Worm (Caenorhabditis elegans) whole organism, L2 larva: ENCODE data around the gene ebp-2.
"Not testable (repeated sequence)": the region's sequence is repeated elsewhere in the genome, so short reads cannot be mapped to it uniquely, and the experiment has no call there.

ENCODE experiments used
- C34F6.9 ChIP-seq: fragments of 150-350 bp; optimal IDR thresholded peaks from 2 replicates; lab custom pipeline; 2014; ENCODE audit warnings: missing biosample characterization, missing genetic modification characterization
- F13H6.1 ChIP-seq: sonication (generic microtip); optimal IDR thresholded peaks from 2 replicates; lab custom pipeline; 2016; ENCODE audit warnings: missing genetic modification characterization, missing compliant biosample characterization
- R02D3.7 ChIP-seq: fragments of 150-350 bp; optimal IDR thresholded peaks from 2 replicates; lab custom pipeline; 2014; ENCODE audit warnings: missing biosample characterization, missing genetic modification characterization
- ZK546.5 ChIP-seq: sonication (generic microtip); optimal IDR thresholded peaks from 2 replicates; lab custom pipeline; 2017; ENCODE audit warnings: missing biosample characterization, missing genetic modification characterization
- alr-1 ChIP-seq: fragments of 150-350 bp; optimal IDR thresholded peaks from 2 replicates; lab custom pipeline; 2014; ENCODE audit warnings: missing biosample characterization, missing genetic modification characterization
- aly-2 ChIP-seq: fragments of 150-350 bp; optimal IDR thresholded peaks from 2 replicates; lab custom pipeline; 2014; ENCODE audit warnings: missing biosample characterization, missing genetic modification characterization
- ama-1 ChIP-seq: fragments of 150-350 bp; optimal IDR thresholded peaks from 2 replicates; lab custom pipeline; 2018; ENCODE audit warnings: inconsistent platforms
- blmp-1 ChIP-seq: sonication (generic microtip); optimal IDR thresholded peaks from 2 replicates; lab custom pipeline; 2017; ENCODE audit warnings: missing genetic modification characterization, mild to moderate bottlenecking, missing compliant biosample characterization, antibody characterized with exemption, moderate library complexity; ENCODE audit not compliant: insufficient read depth
- ceh-82 ChIP-seq: fragments of 150-350 bp; optimal IDR thresholded peaks from 2 replicates; lab custom pipeline; 2014; ENCODE audit warnings: missing biosample characterization, missing genetic modification characterization
- crh-2 ChIP-seq: sonication (generic microtip); optimal IDR thresholded peaks from 2 replicates; lab custom pipeline; 2017; ENCODE audit warnings: missing biosample characterization, missing genetic modification characterization
- dmd-4 ChIP-seq: sonication (generic microtip); optimal IDR thresholded peaks from 2 replicates; lab custom pipeline; 2017; ENCODE audit warnings: missing biosample characterization, missing genetic modification characterization
- egl-27 ChIP-seq: sonication (generic microtip); optimal IDR thresholded peaks from 3 replicates; lab custom pipeline; 2017; ENCODE audit warnings: missing biosample characterization, missing genetic modification reagents, missing genetic modification characterization
- elt-1 ChIP-seq: fragments of 150-350 bp; optimal IDR thresholded peaks from 2 replicates; lab custom pipeline; 2014; ENCODE audit warnings: missing biosample characterization, missing genetic modification characterization
- elt-3 ChIP-seq: sonication (generic microtip); optimal IDR thresholded peaks from 2 replicates; lab custom pipeline; 2017; ENCODE audit warnings: missing biosample characterization, missing genetic modification characterization
- gmeb-1 ChIP-seq: fragments of 150-350 bp; optimal IDR thresholded peaks from 2 replicates; lab custom pipeline; 2014; ENCODE audit warnings: missing biosample characterization, missing genetic modification characterization
- lin-11 ChIP-seq: fragments of 150-350 bp; sonication (generic microtip); optimal IDR thresholded peaks from 2 replicates; lab custom pipeline; 2014; ENCODE audit warnings: missing biosample characterization, missing genetic modification characterization, inconsistent platforms, mixed read lengths
- lsy-2 ChIP-seq, 2 experiments: fragments of 150-350 bp in 1 of 2; sonication (generic microtip) in 1 of 2; optimal IDR thresholded peaks; 2 replicates each; lab custom pipeline; 2014 to 2017; ENCODE audit warnings: missing biosample characterization in 2 of 2, missing genetic modification characterization in 2 of 2
- mab-5 ChIP-seq: fragments of 150-350 bp; optimal IDR thresholded peaks from 2 replicates; lab custom pipeline; 2014; ENCODE audit warnings: missing biosample characterization, missing genetic modification characterization
- mbf-1 ChIP-seq: sonication (generic microtip); optimal IDR thresholded peaks from 2 replicates; lab custom pipeline; 2017; ENCODE audit warnings: missing biosample characterization, missing genetic modification characterization
- mdl-1 ChIP-seq, 2 experiments: fragments of 150-350 bp in 1 of 2; sonication (generic microtip) in 1 of 2; optimal IDR thresholded peaks; 2 replicates each; lab custom pipeline; 2017; ENCODE audit warnings: missing biosample characterization in 2 of 2, missing genetic modification characterization in 2 of 2
- nhr-10 ChIP-seq: sonication (generic microtip); optimal IDR thresholded peaks from 2 replicates; lab custom pipeline; 2017; ENCODE audit warnings: missing biosample characterization, missing genetic modification characterization
- nhr-129 ChIP-seq: fragments of 150-350 bp; optimal IDR thresholded peaks from 2 replicates; lab custom pipeline; 2014; ENCODE audit warnings: missing biosample characterization, missing genetic modification characterization
- nhr-23 ChIP-seq: fragments of 150-350 bp; optimal IDR thresholded peaks from 2 replicates; lab custom pipeline; 2014; ENCODE audit warnings: missing biosample characterization, missing genetic modification reagents, missing genetic modification characterization
- nhr-237 ChIP-seq: fragments of 150-350 bp; optimal IDR thresholded peaks from 2 replicates; lab custom pipeline; 2014; ENCODE audit warnings: missing biosample characterization, missing genetic modification characterization
- nhr-25 ChIP-seq: fragments of 150-350 bp; sonication (generic microtip); optimal IDR thresholded peaks from 3 replicates; lab custom pipeline; 2014; ENCODE audit warnings: missing biosample characterization, missing genetic modification characterization
- nhr-6 ChIP-seq: fragments of 150-350 bp; optimal IDR thresholded peaks from 2 replicates; lab custom pipeline; 2014; ENCODE audit warnings: missing biosample characterization, missing genetic modification characterization
- nhr-77 ChIP-seq: fragments of 150-350 bp; optimal IDR thresholded peaks from 2 replicates; lab custom pipeline; 2014; ENCODE audit warnings: missing biosample characterization, missing genetic modification characterization
- peb-1 ChIP-seq: fragments of 150-350 bp; optimal IDR thresholded peaks from 2 replicates; lab custom pipeline; 2014; ENCODE audit warnings: missing biosample characterization, missing genetic modification characterization
- sem-4 ChIP-seq: fragments of 150-350 bp; optimal IDR thresholded peaks from 2 replicates; lab custom pipeline; 2014; ENCODE audit warnings: missing biosample characterization, missing genetic modification reagents, missing genetic modification characterization
- sma-3 ChIP-seq: sonication (generic microtip); optimal IDR thresholded peaks from 2 replicates; lab custom pipeline; 2016; ENCODE audit warnings: missing genetic modification reagents, missing genetic modification characterization, missing compliant biosample characterization
- sma-9 ChIP-seq, 2 experiments: fragments of 150-350 bp in 1 of 2; sonication (generic microtip) in 1 of 2; optimal IDR thresholded peaks; 2 replicates each; lab custom pipeline; 2014 to 2016; ENCODE audit warnings: missing genetic modification characterization in 2 of 2, mild to moderate bottlenecking in 1 of 2, missing biosample characterization in 1 of 2, missing compliant biosample characterization in 1 of 2, missing genetic modification reagents in 1 of 2, moderate library complexity in 1 of 2
- snpc-4 ChIP-seq: fragments of 150-350 bp; optimal IDR thresholded peaks from 2 replicates; lab custom pipeline; 2014; ENCODE audit warnings: missing biosample characterization, missing genetic modification characterization
- unc-62 ChIP-seq: fragments of 150-350 bp; optimal IDR thresholded peaks from 2 replicates; lab custom pipeline; 2014; ENCODE audit warnings: missing biosample characterization, missing genetic modification reagents, missing genetic modification characterization
- ztf-1 ChIP-seq: fragments of 200-800 bp; sonication (Bioruptor generic); conservative IDR thresholded peaks from 2 replicates; pipeline ENCODE4 v1.3.6; 2022; ENCODE audit warnings: missing genetic modification characterization, missing compliant biosample characterization
- ztf-11 ChIP-seq: sonication (generic microtip); optimal IDR thresholded peaks from 2 replicates; lab custom pipeline; 2017; ENCODE audit warnings: missing biosample characterization, missing genetic modification characterization
- ztf-4 ChIP-seq: fragments of 150-350 bp; optimal IDR thresholded peaks from 2 replicates; lab custom pipeline; 2014; ENCODE audit warnings: missing biosample characterization, missing genetic modification characterization

ebp-2 gene

DNA sequence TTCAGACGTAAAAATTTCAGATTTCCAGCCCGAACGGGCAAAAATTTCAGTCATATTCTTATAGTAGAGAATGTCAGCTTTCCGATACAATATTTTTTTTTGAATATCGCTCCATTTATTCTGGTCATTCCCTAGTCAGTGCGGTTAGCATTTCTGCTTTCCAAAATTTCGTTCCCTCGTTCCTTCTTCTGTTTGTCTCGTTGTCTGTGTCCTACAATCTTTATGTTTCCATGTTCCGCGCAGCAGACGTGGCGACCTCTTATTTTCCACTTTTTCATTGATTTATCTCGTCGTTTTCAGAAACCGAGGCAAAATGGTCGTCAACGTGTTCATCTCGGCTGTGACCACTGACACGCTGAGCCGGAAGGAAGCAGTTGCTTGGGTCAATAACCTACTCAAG lies at the start of gene ebp-2:
ebp-2 (plus strand) TSS at position 301 of the 400 bp plus-strand sequence.
- TF ChIP-seq ztf-1; sma-3 (GFP tag; lab: Kevin White, UChicago); elt-3 (tag; lab: Kevin White, UChicago): not testable (repeated sequence)

DNA sequence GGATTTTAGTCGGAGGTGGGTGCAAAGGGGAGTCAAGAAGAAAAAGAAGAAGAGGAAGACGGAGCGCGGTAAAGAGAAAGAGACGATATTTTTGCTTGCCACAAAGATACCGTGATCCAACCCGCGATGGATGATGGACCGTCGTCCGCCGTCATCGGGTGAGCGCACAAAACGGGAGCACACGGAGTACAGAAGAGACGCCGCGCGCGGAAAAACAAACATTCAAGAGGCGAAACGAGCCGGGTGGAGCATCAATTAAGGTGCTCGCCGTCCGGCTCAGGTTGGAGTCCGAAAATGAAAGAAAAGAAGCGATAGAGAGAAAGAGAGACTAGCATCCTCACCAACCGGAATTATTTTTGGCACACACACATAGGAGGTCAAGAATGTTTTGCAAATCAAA lies 48.7 kb upstream of the ebp-2 start:
- no peak for TF ChIP-seq blmp-1 (tag; lab: Kevin White, UChicago)
- no peak for TF ChIP-seq gmeb-1 (tag; lab: Kevin White, UChicago)
- TF ChIP-seq sma-3 (GFP tag; lab: Kevin White, UChicago), result no peak
- no peak for TF ChIP-seq dmd-4 (tag; lab: Kevin White, UChicago)
- no peak for TF ChIP-seq ZK546.5 (tag; lab: Kevin White, UChicago)
- TF ChIP-seq mbf-1, result no peak
- TF ChIP-seq elt-3 (tag; lab: Kevin White, UChicago), result no peak

DNA sequence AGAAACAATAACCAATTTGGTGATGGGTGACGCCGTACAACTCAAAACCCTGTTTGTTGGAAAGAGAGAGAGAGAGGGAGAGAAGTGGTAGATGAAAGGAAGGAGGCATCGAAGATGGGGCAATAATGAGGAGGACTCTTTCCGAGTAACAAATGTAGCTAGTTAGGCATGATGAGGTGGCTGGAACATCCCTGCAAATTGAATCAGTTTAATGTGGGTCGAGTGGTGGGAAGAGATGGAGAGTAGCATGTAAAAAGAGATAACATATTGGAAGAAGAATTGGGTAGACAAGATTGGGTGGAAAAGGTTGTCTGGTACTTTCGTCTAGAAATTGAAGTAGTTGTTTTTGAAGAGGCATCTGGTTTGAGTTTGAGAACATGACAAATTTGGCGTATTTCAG lies 46.3 kb upstream of the ebp-2 start:
- TF ChIP-seq mbf-1 (no peak), mab-5 (tag; lab: Kevin White, UChicago) (no peak), egl-27 (tag; lab: Kevin White, UChicago) (no peak)

DNA sequence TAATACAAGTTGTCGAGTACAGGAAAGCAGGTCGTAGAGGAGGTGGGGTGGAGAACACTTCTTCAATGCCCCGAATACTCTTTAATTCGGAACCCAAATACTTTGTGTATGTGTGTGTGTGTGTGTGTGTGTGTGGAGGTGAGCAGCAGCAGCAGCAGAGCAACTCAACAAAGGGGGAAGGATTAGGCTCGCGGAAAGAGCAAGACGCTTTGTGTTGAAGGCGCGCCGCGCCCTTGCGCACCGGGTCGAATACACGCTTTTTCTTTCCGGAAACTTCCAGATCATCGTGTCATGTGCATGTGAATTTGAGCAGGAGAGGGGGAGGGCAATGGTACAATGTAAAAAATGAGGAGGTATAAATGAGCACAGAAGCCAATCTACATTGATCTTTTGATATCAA lies 43.7 kb upstream of the ebp-2 start:
- no peak for TF ChIP-seq peb-1 (tag; lab: Kevin White, UChicago)
- no peak for TF ChIP-seq unc-62 (GFP tag; lab: Kevin White, UChicago)
- no peak for TF ChIP-seq C34F6.9
- no peak for TF ChIP-seq nhr-129
- TF ChIP-seq sem-4, result no peak
- TF ChIP-seq alr-1 (tag; lab: Kevin White, UChicago), result no peak
- TF ChIP-seq nhr-237 (tag; lab: Kevin White, UChicago), result no peak
- no peak for TF ChIP-seq crh-2
- TF ChIP-seq nhr-77 (tag; lab: Kevin White, UChicago), result no peak
- no peak for TF ChIP-seq nhr-25 (tag; lab: Kevin White, UChicago)
- TF ChIP-seq sma-9 (GFP tag; optimal IDR thresholded peaks at IDR 0.05; lab: Kevin White, UChicago), result no peak
- TF ChIP-seq sma-9 (tag; optimal IDR thresholded peaks at IDR 0.05; lab: Kevin White, UChicago), result no peak
- no peak for TF ChIP-seq nhr-23
- no peak for TF ChIP-seq elt-1 (tag; lab: Kevin White, UChicago)
- no peak for TF ChIP-seq R02D3.7 (tag; lab: Kevin White, UChicago)
- no peak for TF ChIP-seq mdl-1 (tag; optimal IDR thresholded peaks at IDR 0.05; lab: Kevin White, UChicago)

DNA sequence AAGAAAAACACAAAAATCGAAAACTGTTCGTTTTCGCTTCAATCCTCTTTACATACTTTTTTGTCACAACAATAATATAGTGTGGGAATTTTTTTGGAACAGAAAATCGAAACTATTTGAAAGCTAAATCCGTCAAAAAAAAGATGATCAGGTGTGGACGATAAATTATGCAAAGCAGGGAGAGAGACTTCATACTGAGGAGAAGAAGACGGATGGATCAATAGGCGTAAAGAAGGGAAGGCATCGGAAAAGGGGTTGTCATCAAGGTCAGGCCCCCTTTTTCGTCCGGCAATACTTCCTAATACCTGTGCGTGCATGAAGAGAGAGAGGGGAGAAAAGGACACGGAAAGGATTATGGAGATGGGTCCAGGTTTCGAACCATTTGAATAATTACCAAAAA lies 42.1 kb upstream of the ebp-2 start:
- TF ChIP-seq lin-11 (tag; lab: Kevin White, UChicago), result no peak
- TF ChIP-seq sma-9 (GFP tag; optimal IDR thresholded peaks at IDR 0.05; lab: Kevin White, UChicago), result no peak
- no peak for TF ChIP-seq sma-9 (tag; optimal IDR thresholded peaks at IDR 0.05; lab: Kevin White, UChicago)
- TF ChIP-seq nhr-129, result peak; percentile 7
- no peak for TF ChIP-seq alr-1 (tag; lab: Kevin White, UChicago)
- TF ChIP-seq mbf-1, result no peak

DNA sequence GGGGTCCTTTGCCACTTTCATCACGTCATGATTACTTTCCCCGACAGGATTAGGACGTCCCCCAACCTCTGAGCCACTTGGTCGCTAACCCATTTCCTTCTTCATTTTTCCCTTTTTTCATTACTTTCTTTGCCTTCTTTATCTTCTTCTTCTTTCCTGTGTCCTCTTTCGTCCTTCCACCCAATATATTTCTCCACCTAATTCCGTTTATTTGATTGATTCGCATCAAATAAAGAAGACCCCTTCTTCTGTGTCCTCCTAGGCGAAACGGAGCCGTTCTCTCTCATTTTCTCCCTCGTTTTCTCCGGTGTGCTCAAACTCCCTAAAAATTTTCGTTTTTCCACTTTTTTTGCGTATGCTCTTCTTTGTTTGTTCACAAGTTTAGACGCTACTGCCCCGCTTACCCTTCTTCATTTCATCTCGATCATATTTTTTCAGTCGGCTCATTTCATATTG lies 32.8 kb upstream of the ebp-2 start, which contains the start of gene C05D12.7:
C05D12.7 (plus strand) TSS at position 406 of the 456 bp plus-strand sequence.
- no peak for TF ChIP-seq ama-1 (lab: Kevin White, UChicago)
- TF ChIP-seq aly-2 (tag; lab: Kevin White, UChicago), result no peak
- TF ChIP-seq sma-3 (GFP tag; lab: Kevin White, UChicago), result no peak
- no peak for TF ChIP-seq F13H6.1 (tag; lab: Kevin White, UChicago)
- no peak for TF ChIP-seq nhr-10 (tag; lab: Kevin White, UChicago)
- TF ChIP-seq sma-9 (GFP tag; optimal IDR thresholded peaks at IDR 0.05; lab: Kevin White, UChicago), result no peak
- no peak for TF ChIP-seq sma-9 (tag; optimal IDR thresholded peaks at IDR 0.05; lab: Kevin White, UChicago)
- no peak for TF ChIP-seq ztf-11 (tag; lab: Kevin White, UChicago)
- TF ChIP-seq dmd-4 (tag; lab: Kevin White, UChicago), result no peak
- TF ChIP-seq ceh-82 (tag; lab: Kevin White, UChicago), result no peak
- no peak for TF ChIP-seq snpc-4 (tag; lab: Kevin White, UChicago)
- TF ChIP-seq nhr-6, result no peak
- no peak for TF ChIP-seq R02D3.7 (tag; lab: Kevin White, UChicago)
- no peak for TF ChIP-seq mdl-1 (tag; optimal IDR thresholded peaks at IDR 0.05; lab: Kevin White, UChicago)
- no peak for TF ChIP-seq ztf-4
- TF ChIP-seq lsy-2 (tag; optimal IDR thresholded peaks at IDR 0.05; lab: Kevin White, UChicago), result no peak
- no peak for TF ChIP-seq nhr-77 (tag; lab: Kevin White, UChicago)
- TF ChIP-seq, all 48 proteins: peak for 0
